Fruit fly (Drosophila melanogaster) whole organism, prepupa: ENCODE measurements around the gene CheA84a.

Experiments used
- CG10669 ChIP-seq: fragments of 200-800 bp; sonication (Bioruptor generic); optimal IDR thresholded peaks from 3 replicates; lab custom pipeline; 2018; ENCODE audit warnings: missing biosample characterization, mild to moderate bottlenecking, missing genetic modification characterization, moderate library complexity
- CG11294 ChIP-seq: fragments of 200-800 bp; sonication (Bioruptor generic); IDR thresholded peaks from 2 replicates; pipeline ENCODE4 v1.3.6; 2022; ENCODE audit warnings: missing biosample characterization, missing genetic modification characterization
- CG15336 ChIP-seq: fragments of 200-800 bp; sonication (Bioruptor generic); IDR thresholded peaks from 2 replicates; pipeline ENCODE4 v1.3.6; 2022; ENCODE audit warnings: missing biosample characterization, missing genetic modification characterization
- CG1621 ChIP-seq: fragments of 200-800 bp; sonication (Bioruptor generic); optimal IDR thresholded peaks from 3 replicates; lab custom pipeline; 2018; ENCODE audit warnings: missing biosample characterization, mild to moderate bottlenecking, missing genetic modification characterization
- CG3032 ChIP-seq: fragments of 200-800 bp; optimal IDR thresholded peaks from 2 replicates; lab custom pipeline; 2019; ENCODE audit warnings: missing biosample characterization, mild to moderate bottlenecking, missing genetic modification characterization, moderate library complexity
- CG31627 ChIP-seq: fragments of 200-800 bp; sonication (Bioruptor generic); optimal IDR thresholded peaks from 3 replicates; lab custom pipeline; 2016; ENCODE audit warnings: missing biosample characterization, missing genetic modification characterization
- CG32006 ChIP-seq: fragments of 200-800 bp; sonication (Bioruptor generic); optimal IDR thresholded peaks from 3 replicates; lab custom pipeline; 2017; ENCODE audit warnings: missing biosample characterization, mild to moderate bottlenecking, missing genetic modification characterization
- CG34406 ChIP-seq: fragments of 200-800 bp; sonication (Bioruptor generic); optimal IDR thresholded peaks from 3 replicates; lab custom pipeline; 2016; ENCODE audit warnings: missing biosample characterization, missing genetic modification characterization
- CG3919 ChIP-seq: fragments of 200-800 bp; sonication (Bioruptor generic); optimal IDR thresholded peaks from 3 replicates; lab custom pipeline; 2016; ENCODE audit warnings: missing biosample characterization, missing genetic modification characterization
- CG6854 ChIP-seq: fragments of 200-800 bp; sonication (Bioruptor generic); optimal IDR thresholded peaks from 2 replicates; lab custom pipeline; 2017; ENCODE audit warnings: missing biosample characterization, mild to moderate bottlenecking, missing genetic modification characterization
- CG7368 ChIP-seq: fragments of 200-800 bp; sonication (Bioruptor generic); optimal IDR thresholded peaks from 3 replicates; lab custom pipeline; 2016; ENCODE audit warnings: missing biosample characterization, missing genetic modification characterization
- CG8119 ChIP-seq: fragments of 200-800 bp; sonication (Bioruptor generic); IDR thresholded peaks from 3 replicates; pipeline ENCODE4 v1.3.6; 2022; ENCODE audit warnings: missing biosample characterization, missing genetic modification characterization
- CG8319 ChIP-seq: fragments of 200-800 bp; sonication (Bioruptor generic); optimal IDR thresholded peaks from 3 replicates; lab custom pipeline; 2016; ENCODE audit warnings: missing biosample characterization, missing genetic modification characterization
- CG8632 ChIP-seq: fragments of 200-800 bp; sonication (Bioruptor generic); optimal IDR thresholded peaks from 3 replicates; lab custom pipeline; 2016; ENCODE audit warnings: missing biosample characterization, missing genetic modification characterization
- Eip75B ChIP-seq: fragments of 200-800 bp; sonication (Bioruptor generic); optimal IDR thresholded peaks from 3 replicates; lab custom pipeline; 2016; ENCODE audit warnings: missing biosample characterization, missing genetic modification characterization
- Eip78C ChIP-seq: fragments of 200-800 bp; sonication (Bioruptor generic); peaks from one replicate; lab custom pipeline; 2016; ENCODE audit warnings: missing biosample characterization, missing genetic modification characterization
- Eip93F ChIP-seq: fragments of 200-800 bp; sonication (Bioruptor generic); optimal IDR thresholded peaks from 2 replicates; lab custom pipeline; 2016; ENCODE audit warnings: missing biosample characterization, mild to moderate bottlenecking, missing genetic modification characterization
- Ets21C ChIP-seq: fragments of 200-800 bp; sonication (Bioruptor generic); optimal IDR thresholded peaks from 3 replicates; lab custom pipeline; 2016; ENCODE audit warnings: missing biosample characterization, missing genetic modification characterization
- Ets96B ChIP-seq: fragments of 200-800 bp; optimal IDR thresholded peaks from 2 replicates; lab custom pipeline; 2019; ENCODE audit warnings: missing biosample characterization, mild to moderate bottlenecking, missing genetic modification characterization, moderate library complexity
- Gug ChIP-seq: fragments of 200-800 bp; sonication (Bioruptor generic); IDR thresholded peaks from 2 replicates; pipeline ENCODE4 v1.3.6; 2022; ENCODE audit warnings: missing biosample characterization, missing genetic modification characterization
- Hr38 ChIP-seq: sonication (Bioruptor generic); optimal IDR thresholded peaks from 2 replicates; lab custom pipeline; 2016; ENCODE audit warnings: missing biosample characterization, missing genetic modification characterization
- Hr39 ChIP-seq: fragments of 200-800 bp; sonication (Bioruptor generic); optimal IDR thresholded peaks from 2 replicates; lab custom pipeline; 2016; ENCODE audit warnings: missing biosample characterization, missing genetic modification characterization
- Sox102F ChIP-seq: fragments of 200-800 bp; sonication (Bioruptor generic); optimal IDR thresholded peaks from 2 replicates; lab custom pipeline; 2016; ENCODE audit warnings: missing biosample characterization, mild to moderate bottlenecking, missing genetic modification characterization
- Sox14 ChIP-seq: fragments of 200-800 bp; sonication (Bioruptor generic); optimal IDR thresholded peaks from 3 replicates; lab custom pipeline; 2016; ENCODE audit warnings: missing biosample characterization, missing genetic modification characterization
- Sox15 ChIP-seq: fragments of 200-800 bp; sonication (Bioruptor generic); optimal IDR thresholded peaks from 3 replicates; lab custom pipeline; 2016; ENCODE audit warnings: missing biosample characterization, missing genetic modification characterization
- achi ChIP-seq: fragments of 200-800 bp; sonication (Bioruptor generic); optimal IDR thresholded peaks from 3 replicates; lab custom pipeline; 2016; ENCODE audit warnings: missing biosample characterization, missing genetic modification characterization
- acj6 ChIP-seq: fragments of 200-800 bp; sonication (Bioruptor generic); optimal IDR thresholded peaks from 3 replicates; lab custom pipeline; 2016; ENCODE audit warnings: missing biosample characterization, missing genetic modification characterization
- cyc ChIP-seq: fragments of 200-800 bp; sonication (Bioruptor generic); optimal IDR thresholded peaks from 3 replicates; lab custom pipeline; 2016; ENCODE audit warnings: missing biosample characterization, missing genetic modification characterization
- dac ChIP-seq: fragments of 200-800 bp; sonication (Bioruptor generic); optimal IDR thresholded peaks from 2 replicates; lab custom pipeline; 2017; ENCODE audit warnings: missing biosample characterization, mild to moderate bottlenecking, missing genetic modification characterization
- dsx ChIP-seq: fragments of 200-800 bp; optimal IDR thresholded peaks from 3 replicates; lab custom pipeline; 2019; ENCODE audit warnings: missing biosample characterization, mild to moderate bottlenecking, missing genetic modification characterization, moderate library complexity; ENCODE audit not compliant: poor library complexity, severe bottlenecking
- eg ChIP-seq: fragments of 200-800 bp; sonication (Bioruptor generic); IDR thresholded peaks from 3 replicates; pipeline ENCODE4 v1.3.6; 2022; ENCODE audit warnings: missing biosample characterization, missing genetic modification characterization
- esn ChIP-seq: fragments of 200-800 bp; sonication (Bioruptor generic); optimal IDR thresholded peaks from 2 replicates; lab custom pipeline; 2016; ENCODE audit warnings: missing biosample characterization, mild to moderate bottlenecking, missing genetic modification characterization, moderate library complexity
- fd59A ChIP-seq: fragments of 200-800 bp; sonication (Bioruptor generic); optimal IDR thresholded peaks from 2 replicates; lab custom pipeline; 2017; ENCODE audit warnings: missing biosample characterization, mild to moderate bottlenecking, missing genetic modification characterization, missing genetic modification reagents
- fkh ChIP-seq: fragments of 200-800 bp; sonication (Bioruptor generic); optimal IDR thresholded peaks from 3 replicates; lab custom pipeline; 2017; ENCODE audit warnings: missing biosample characterization, mild to moderate bottlenecking, missing genetic modification characterization, moderate library complexity
- lz ChIP-seq: fragments of 200-800 bp; sonication (Bioruptor generic); optimal IDR thresholded peaks from 3 replicates; lab custom pipeline; 2016; ENCODE audit warnings: missing biosample characterization, missing genetic modification characterization
- net ChIP-seq: fragments of 200-800 bp; sonication (Bioruptor generic); optimal IDR thresholded peaks from 3 replicates; lab custom pipeline; 2016; ENCODE audit warnings: missing biosample characterization, missing genetic modification characterization
- pdm3 ChIP-seq: fragments of 200-800 bp; sonication (Bioruptor generic); optimal IDR thresholded peaks from 3 replicates; lab custom pipeline; 2016; ENCODE audit warnings: missing biosample characterization, missing genetic modification characterization
- spab ChIP-seq: fragments of 200-800 bp; sonication (Bioruptor generic); optimal IDR thresholded peaks from 2 replicates; lab custom pipeline; 2017; ENCODE audit warnings: missing biosample characterization, mild to moderate bottlenecking, missing genetic modification characterization, missing genetic modification reagents
- ss ChIP-seq, 2 experiments: fragments of 200-800 bp; sonication (Bioruptor generic); optimal IDR thresholded peaks; 2 replicates in 1 of 2; 3 replicates in 1 of 2; lab custom pipeline; 2017 to 2018; ENCODE audit warnings: mild to moderate bottlenecking in 2 of 2, missing biosample characterization in 2 of 2, missing genetic modification characterization in 2 of 2, moderate library complexity in 1 of 2
- svp ChIP-seq: fragments of 200-800 bp; sonication (Bioruptor generic); peaks from one replicate; lab custom pipeline; 2016; ENCODE audit warnings: missing biosample characterization, missing genetic modification characterization
- vri ChIP-seq: fragments of 200-800 bp; sonication (Bioruptor generic); optimal IDR thresholded peaks from 3 replicates; lab custom pipeline; 2016; ENCODE audit warnings: missing biosample characterization, mild to moderate bottlenecking, missing genetic modification characterization

The CheA84a gene

DNA sequence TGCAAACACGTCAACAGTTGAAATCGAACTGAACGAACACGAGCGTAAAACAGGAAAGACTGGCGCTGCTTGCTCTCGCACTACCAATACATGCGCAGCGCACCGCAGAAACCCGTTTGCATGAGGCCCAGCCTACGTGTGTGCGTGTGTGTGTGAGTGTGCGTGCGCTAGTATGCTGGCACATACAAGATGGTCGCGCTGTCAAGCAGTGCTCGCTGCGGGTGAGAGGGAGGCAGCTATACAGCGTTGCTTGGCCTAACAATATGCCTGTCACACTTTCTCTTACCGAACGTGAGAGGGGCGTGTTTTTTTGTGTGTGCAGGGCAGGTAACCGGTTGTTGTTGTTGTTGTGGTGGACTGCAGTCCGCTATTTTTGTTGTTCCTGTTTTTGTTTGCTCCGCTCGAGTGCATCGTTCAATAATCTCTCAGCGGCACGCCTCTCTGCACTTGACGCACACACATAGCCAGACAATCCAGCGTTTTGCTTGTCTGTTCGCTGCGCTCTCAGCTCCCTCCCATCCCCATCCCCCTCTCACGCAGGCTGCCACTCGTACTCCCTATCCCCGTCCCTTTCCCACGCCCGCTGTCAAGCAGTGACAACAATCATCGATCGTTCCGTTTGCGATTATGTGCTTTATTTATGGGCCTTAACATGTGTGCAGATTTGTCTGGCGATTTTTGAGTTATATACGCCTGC, 23.1 kb downstream of the CheA84a start, which contains the start of gene grn (continued):
- TF ChIP-seq Gug (no peak), CG3032 (no peak), fd59A (GFP tag; lab: Kevin White, UChicago) (no peak), CG32006 (GFP tag; lab: Kevin White, UChicago) (no peak), Hr39 (GFP tag; lab: Kevin White, UChicago) (no peak), cyc (GFP tag; lab: Kevin White, UChicago) (peak; percentile 14), CG34406 (GFP tag; lab: Kevin White, UChicago) (no peak), esn (peak; percentile 12), Eip78C (peak; percentile 58), CG1621 (tag; lab: Kevin White, UChicago) (no peak), CG11294 (GFP tag; lab: Robert Waterston, UW) (no peak), Hr38 (no peak)

dm6 chr3R:8180376-8181011, 24.1 kb downstream of the CheA84a start:
- TF ChIP-seq fkh (GFP tag; lab: Kevin White, UChicago) = peak; percentile 91
- TF ChIP-seq cyc (GFP tag; lab: Kevin White, UChicago) = no peak

DNA sequence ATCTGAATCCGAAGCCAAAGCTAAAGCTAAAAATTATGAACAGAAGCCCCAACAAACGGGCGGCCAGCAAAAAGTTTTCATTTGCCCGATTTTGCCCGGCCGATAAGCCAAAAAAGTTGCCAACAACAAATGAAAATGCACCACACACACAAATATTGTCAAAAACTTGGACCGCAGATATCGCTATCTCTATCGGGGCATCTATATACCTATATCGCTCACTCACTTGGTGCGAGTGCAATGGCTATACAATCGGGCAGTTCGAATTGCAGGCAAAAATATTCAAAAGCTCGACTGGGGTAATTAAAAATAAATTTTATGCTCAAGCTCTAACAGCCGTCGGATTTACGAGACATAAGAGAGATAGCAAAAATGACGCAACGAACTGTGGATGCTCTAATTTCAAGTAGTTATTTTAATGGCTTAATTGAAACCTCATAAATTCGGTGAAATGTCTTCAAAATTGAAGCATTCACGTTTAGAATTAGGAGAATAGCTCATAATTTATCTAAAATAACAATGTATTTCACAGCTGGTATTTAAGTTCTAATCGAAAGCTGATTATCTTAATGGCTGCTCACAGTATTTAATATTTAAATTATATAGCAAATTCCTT, 28.5 kb downstream of the CheA84a start:
- TF ChIP-seq lz = no peak
- no peak for TF ChIP-seq spab
- no peak for TF ChIP-seq Hr38
- TF ChIP-seq vri (GFP tag; lab: Kevin White, UChicago) = no peak
- TF ChIP-seq acj6 (GFP tag; lab: Kevin White, UChicago) = no peak
- no peak for TF ChIP-seq net (GFP tag; lab: Kevin White, UChicago)
- no peak for TF ChIP-seq CG34406 (GFP tag; lab: Kevin White, UChicago)
- TF ChIP-seq CG8319 (GFP tag; lab: Kevin White, UChicago) = no peak

DNA sequence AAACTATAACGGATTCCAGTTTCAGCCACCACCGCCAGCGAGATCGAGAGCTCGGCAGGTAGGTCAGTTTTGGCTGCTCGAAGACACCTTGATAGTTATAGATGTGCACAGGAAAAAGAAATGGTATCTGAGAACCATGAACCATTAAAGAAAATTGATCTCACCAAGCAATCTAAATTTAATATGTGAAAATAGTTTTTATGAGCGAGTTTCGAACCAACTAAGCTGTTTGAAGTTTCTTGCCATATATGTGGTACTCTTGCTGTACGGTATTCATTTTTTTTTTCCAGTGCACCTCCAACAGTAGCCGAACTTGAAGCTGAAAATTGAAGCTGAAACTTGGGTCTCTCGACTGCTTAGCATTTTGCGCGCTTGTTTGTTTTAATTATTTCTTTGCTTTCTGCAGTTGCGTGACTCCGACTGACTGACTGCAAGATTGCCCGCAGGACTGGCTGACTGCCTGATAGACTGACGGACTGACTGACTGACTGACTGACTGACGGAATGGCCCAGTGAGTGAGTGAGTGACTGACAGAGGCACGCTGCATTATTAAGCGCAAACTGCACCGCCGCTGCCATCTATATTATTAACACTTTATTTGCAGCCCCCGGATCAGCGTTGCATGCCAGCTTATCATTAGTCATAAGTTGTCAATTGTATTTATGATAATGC, 33.0 kb downstream of the CheA84a start:
- no peak for TF ChIP-seq vri (GFP tag; lab: Kevin White, UChicago)
- peak; percentile 47 for TF ChIP-seq CG11294 (GFP tag; lab: Robert Waterston, UW)
- TF ChIP-seq net (GFP tag; lab: Kevin White, UChicago) = peak; percentile 49
- TF ChIP-seq pdm3 (GFP tag; lab: Kevin White, UChicago) = peak; percentile 58
- no peak for TF ChIP-seq CG1621 (tag; lab: Kevin White, UChicago)
- no peak for TF ChIP-seq Hr38
- no peak for TF ChIP-seq dsx (GFP tag; lab: Kevin White, UChicago)
- TF ChIP-seq CG15336 (GFP tag; lab: Robert Waterston, UW) = peak; percentile 73
- TF ChIP-seq Gug = peak; percentile 54
- peak; percentile 84 for TF ChIP-seq CG32006 (GFP tag; lab: Kevin White, UChicago)
- peak; percentile 9 for TF ChIP-seq Sox15 (GFP tag; lab: Kevin White, UChicago)
- TF ChIP-seq Eip93F (GFP tag; lab: Kevin White, UChicago) = no peak
- TF ChIP-seq CG31627 (GFP tag; lab: Kevin White, UChicago) = no peak
- peak; percentile 26 for TF ChIP-seq CG8632 (GFP tag; lab: Kevin White, UChicago)
- peak; percentile 48 for TF ChIP-seq achi
- TF ChIP-seq eg (GFP tag; lab: Robert Waterston, UW) = peak; percentile 83
- TF ChIP-seq CG6854 (GFP tag; lab: Kevin White, UChicago) = no peak
- TF ChIP-seq CG8119 = peak; percentile 77
- no peak for TF ChIP-seq Ets21C (GFP tag; lab: Kevin White, UChicago)
- peak in 1 of 2 experiments; percentile 92 for TF ChIP-seq ss (GFP tag; optimal IDR thresholded peaks at IDR 0.05; lab: Kevin White, UChicago)
- TF ChIP-seq Ets96B (tag; lab: Kevin White, UChicago) = peak; percentile 27
- TF ChIP-seq spab = peak; percentile 8
- TF ChIP-seq Sox14 (GFP tag; lab: Kevin White, UChicago) = peak; percentile 5
- TF ChIP-seq CG3919 (GFP tag; lab: Kevin White, UChicago) = peak; percentile 58
- peak; percentile 49 for TF ChIP-seq Eip75B
- peak; percentile 25 for TF ChIP-seq CG7368 (GFP tag; lab: Kevin White, UChicago)
- TF ChIP-seq dac (GFP tag; lab: Kevin White, UChicago) = peak; percentile 68
- TF ChIP-seq svp (GFP tag; lab: Kevin White, UChicago) = no peak
- TF ChIP-seq CG10669 (GFP tag; lab: Kevin White, UChicago) = peak; percentile 16
- TF ChIP-seq CG3032 = no peak
- no peak for TF ChIP-seq Sox102F (GFP tag; lab: Kevin White, UChicago)
